Fruit fly (Drosophila melanogaster): ENCODE measurements around the gene Pif1.

dm6 chr2L:3510002-3510401 is 40.2 kb upstream of the Pif1 start, which contains the start of gene CG31954:
- no peak for TF ChIP-seq lola (GFP tag; optimal IDR thresholded peaks at IDR 0.05)
- no peak for TF ChIP-seq Abd-B (GFP tag; optimal IDR thresholded peaks at IDR 0.05)
- no peak for TF ChIP-seq woc (GFP tag; optimal IDR thresholded peaks at IDR 0.05)
- no peak for TF ChIP-seq dsf (GFP tag; optimal IDR thresholded peaks at IDR 0.05; ENCODE audit: borderline replicate concordance)
- TF ChIP-seq rgr (GFP tag; optimal IDR thresholded peaks at IDR 0.05): no peak
- TF ChIP-seq psq (GFP tag; optimal IDR thresholded peaks at IDR 0.05): no peak
- TF ChIP-seq OdsH (GFP tag; optimal IDR thresholded peaks at IDR 0.05): no peak
- no peak for TF ChIP-seq h (GFP tag; optimal IDR thresholded peaks at IDR 0.05)
- no peak for TF ChIP-seq dl (GFP tag; optimal IDR thresholded peaks at IDR 0.05; ENCODE audit: insufficient read depth in 1 of 2, partially characterized antibody in 2 of 2)
- no peak for TF ChIP-seq Vsx2 (GFP tag; optimal IDR thresholded peaks at IDR 0.05; ENCODE audit: partially characterized antibody)
- no peak for TF ChIP-seq Dfd (GFP tag; optimal IDR thresholded peaks at IDR 0.05)
